Fruit fly (Drosophila melanogaster) whole organism, adult: ENCODE data around the gene IFT57.
A peak's percentile ranks its signal among the peaks of the same experiment; 100 is the strongest.

Experiments
- CG11617 ChIP-seq: fragments of 200-800 bp; sonication (Bioruptor generic); optimal IDR thresholded peaks from 2 replicates; lab custom pipeline; 2017; ENCODE audit warnings: mild to moderate bottlenecking, missing biosample characterization, missing genetic modification reagents, missing genetic modification characterization
- CG12768 ChIP-seq: fragments of 200-800 bp; sonication (Bioruptor generic); optimal IDR thresholded peaks from 2 replicates; lab custom pipeline; 2017; ENCODE audit warnings: missing biosample characterization, missing genetic modification characterization, mild to moderate bottlenecking, moderate library complexity, missing genetic modification reagents
- CG14711 ChIP-seq: fragments of 200-800 bp; sonication (Bioruptor generic); optimal IDR thresholded peaks from 2 replicates; lab custom pipeline; 2018; ENCODE audit warnings: missing biosample characterization, mild to moderate bottlenecking, missing genetic modification characterization, moderate library complexity
- CG1620 ChIP-seq: fragments of 200-800 bp; sonication (Bioruptor generic); optimal IDR thresholded peaks from 2 replicates; lab custom pipeline; 2016; ENCODE audit warnings: missing biosample characterization, missing genetic modification characterization
- CG33017 ChIP-seq: fragments of 200-800 bp; sonication (Bioruptor generic); optimal IDR thresholded peaks from 2 replicates; lab custom pipeline; 2018; ENCODE audit warnings: missing biosample characterization, mild to moderate bottlenecking, missing genetic modification characterization, moderate library complexity
- CG5204 ChIP-seq: fragments of 200-800 bp; sonication (Bioruptor generic); optimal IDR thresholded peaks from 2 replicates; lab custom pipeline; 2016; ENCODE audit warnings: missing biosample characterization, missing genetic modification characterization
- CG7045 ChIP-seq: fragments of 200-800 bp; sonication (Bioruptor generic); optimal IDR thresholded peaks from 2 replicates; lab custom pipeline; 2017; ENCODE audit warnings: missing biosample characterization, mild to moderate bottlenecking, missing genetic modification characterization
- CG7101 ChIP-seq: fragments of 200-800 bp; sonication (Bioruptor generic); optimal IDR thresholded peaks from 2 replicates; lab custom pipeline; 2018; ENCODE audit warnings: missing biosample characterization, mild to moderate bottlenecking, missing genetic modification characterization, moderate library complexity
- Clk ChIP-seq: fragments of 200-800 bp; sonication (Bioruptor generic); optimal IDR thresholded peaks from 2 replicates; lab custom pipeline; 2017; ENCODE audit warnings: missing biosample characterization, missing genetic modification characterization
- Crg-1 ChIP-seq: fragments of 200-800 bp; sonication (Bioruptor generic); optimal IDR thresholded peaks from 2 replicates; lab custom pipeline; 2016; ENCODE audit warnings: missing biosample characterization, missing genetic modification characterization
- Hr96 ChIP-seq: fragments of 200-800 bp; sonication (Bioruptor generic); optimal IDR thresholded peaks from 2 replicates; lab custom pipeline; 2016; ENCODE audit warnings: missing biosample characterization, missing genetic modification characterization
- Mnt ChIP-seq: fragments of 200-800 bp; sonication (Bioruptor generic); optimal IDR thresholded peaks from 2 replicates; lab custom pipeline; 2016; ENCODE audit warnings: missing biosample characterization, mild to moderate bottlenecking, missing genetic modification characterization
- bab1 ChIP-seq: fragments of 200-800 bp; sonication (Bioruptor generic); optimal IDR thresholded peaks from 3 replicates; lab custom pipeline; 2019; ENCODE audit warnings: missing biosample characterization, mild to moderate bottlenecking, missing genetic modification characterization, moderate library complexity
- cic ChIP-seq: fragments of 200-800 bp; sonication (Bioruptor generic); optimal IDR thresholded peaks from 2 replicates; lab custom pipeline; 2017; ENCODE audit warnings: missing biosample characterization, mild to moderate bottlenecking, missing genetic modification characterization, moderate library complexity
- cnc ChIP-seq, 2 experiments: fragments of >200 bp; optimal IDR thresholded peaks; 2 replicates each; lab custom pipeline; 2017
- kay ChIP-seq: fragments of 200-800 bp; sonication (Bioruptor generic); peaks from one replicate; lab custom pipeline; 2016; ENCODE audit warnings: missing biosample characterization, missing genetic modification characterization, borderline replicate concordance
- ovo ChIP-seq: fragments of 200-800 bp; sonication (Bioruptor generic); optimal IDR thresholded peaks from 2 replicates; lab custom pipeline; 2016; ENCODE audit warnings: missing biosample characterization, missing genetic modification characterization
- pad ChIP-seq: fragments of 200-800 bp; sonication (Bioruptor generic); optimal IDR thresholded peaks from 3 replicates; lab custom pipeline; 2017; ENCODE audit warnings: missing biosample characterization, missing genetic modification characterization, mild to moderate bottlenecking, moderate library complexity, missing genetic modification reagents
- tj ChIP-seq: fragments of 200-800 bp; sonication (Bioruptor generic); optimal IDR thresholded peaks from 3 replicates; lab custom pipeline; 2017; ENCODE audit warnings: missing biosample characterization, mild to moderate bottlenecking, missing genetic modification characterization, moderate library complexity
- toe ChIP-seq: fragments of 200-800 bp; sonication (Bioruptor generic); optimal IDR thresholded peaks from 2 replicates; lab custom pipeline; 2016; ENCODE audit warnings: missing biosample characterization, missing genetic modification characterization

The IFT57 gene

dm6 chr2L:3493475-3493874 lies 37.1 kb upstream of the IFT57 start:
- no peak for TF ChIP-seq Crg-1 (GFP tag; lab: Kevin White, UChicago)
- TF ChIP-seq cic = no peak
- TF ChIP-seq Mnt (GFP tag; lab: Kevin White, UChicago) = no peak
- no peak for TF ChIP-seq Clk (GFP tag; lab: Kevin White, UChicago)
- TF ChIP-seq CG14711 (tag; lab: Kevin White, UChicago) = no peak
- no peak for TF ChIP-seq kay (GFP tag; lab: Kevin White, UChicago)
- no peak for TF ChIP-seq CG5204 (GFP tag; lab: Kevin White, UChicago)
- TF ChIP-seq CG7045 = no peak
- no peak for TF ChIP-seq CG7101 (tag; lab: Kevin White, UChicago)
- TF ChIP-seq toe = no peak
- TF ChIP-seq CG12768 (GFP tag; lab: Kevin White, UChicago) = no peak
- no peak for TF ChIP-seq pad
- no peak for TF ChIP-seq CG33017 (tag; lab: Kevin White, UChicago)
- no peak for TF ChIP-seq CG11617
- no peak for TF ChIP-seq tj
- TF ChIP-seq cnc (optimal IDR thresholded peaks at IDR 0.05; lab: Kevin White, UChicago) = no peak

- TF ChIP-seq Hr96 (no peak), CG12768 (GFP tag; lab: Kevin White, UChicago) (no peak), Crg-1 (GFP tag; lab: Kevin White, UChicago) (no peak), tj (no peak), ovo (GFP tag; lab: Kevin White, UChicago) (no peak), bab1 (no peak), CG7045 (no peak), cnc (optimal IDR thresholded peaks at IDR 0.05; lab: Kevin White, UChicago) (no peak), CG5204 (GFP tag; lab: Kevin White, UChicago) (no peak), kay (GFP tag; lab: Kevin White, UChicago) (no peak), CG11617 (no peak), Mnt (GFP tag; lab: Kevin White, UChicago) (no peak), toe (no peak), Clk (GFP tag; lab: Kevin White, UChicago) (no peak), cic (no peak), CG33017 (tag; lab: Kevin White, UChicago) (no peak), pad (no peak), CG7101 (tag; lab: Kevin White, UChicago) (no peak)
Observed at dm6 chr2L:3495465-3495864, 35.1 kb upstream of the IFT57 start.

dm6 chr2L:3504851-3505250 lies 25.7 kb upstream of the IFT57 start:
- TF ChIP-seq CG1620 (GFP tag; lab: Kevin White, UChicago) (no peak), Clk (GFP tag; lab: Kevin White, UChicago) (peak; percentile 2)

- peak; percentile 82 for TF ChIP-seq kay (GFP tag; lab: Kevin White, UChicago)
- TF ChIP-seq CG33017 (tag; lab: Kevin White, UChicago) = no peak
Observed at dm6 chr2L:3506322-3506721, 24.3 kb upstream of the IFT57 start.

- TF ChIP-seq kay (GFP tag; lab: Kevin White, UChicago) = peak; percentile 32
- TF ChIP-seq ovo (GFP tag; lab: Kevin White, UChicago) = no peak
- TF ChIP-seq toe = no peak
- no peak for TF ChIP-seq CG33017 (tag; lab: Kevin White, UChicago)
- peak; percentile 12 for TF ChIP-seq CG14711 (tag; lab: Kevin White, UChicago)
- no peak for TF ChIP-seq cnc (optimal IDR thresholded peaks at IDR 0.05; lab: Kevin White, UChicago)
- TF ChIP-seq Hr96 = no peak
- peak; percentile 69 for TF ChIP-seq tj
Observed at dm6 chr2L:3506806-3507205, 23.8 kb upstream of the IFT57 start.

- TF ChIP-seq CG33017 (tag; lab: Kevin White, UChicago) (peak; percentile 94), bab1 (peak; percentile 62), CG7045 (peak; percentile 90), tj (peak; percentile 52), Clk (GFP tag; lab: Kevin White, UChicago) (peak; percentile 98), Mnt (GFP tag; lab: Kevin White, UChicago) (peak; percentile 89), CG11617 (peak; percentile 95), CG7101 (tag; lab: Kevin White, UChicago) (peak; percentile 94), cic (peak; percentile 92), cnc (optimal IDR thresholded peaks at IDR 0.05; lab: Kevin White, UChicago) (no peak), CG5204 (GFP tag; lab: Kevin White, UChicago) (peak; percentile 13), toe (peak; percentile 36), CG1620 (GFP tag; lab: Kevin White, UChicago) (no peak), kay (GFP tag; lab: Kevin White, UChicago) (peak; percentile 43), Hr96 (peak; percentile 1), ovo (GFP tag; lab: Kevin White, UChicago) (peak; percentile 59), CG14711 (tag; lab: Kevin White, UChicago) (peak; percentile 77), CG12768 (GFP tag; lab: Kevin White, UChicago) (peak; percentile 68), Crg-1 (GFP tag; lab: Kevin White, UChicago) (peak; percentile 3), pad (peak; percentile 72)
Observed at dm6 chr2L:3507209-3508164, 23.1 kb upstream of the IFT57 start, which contains the start of gene tim. TSS of gene tim (minus strand) at chr2L:3508119.
